Fruit fly (Drosophila melanogaster) Kc167 (cell line): ENCODE results near the gene CG4666.

Experiments
- Myc ChIP-seq: fragments of >200 bp; optimal IDR thresholded peaks from 2 replicates; lab custom pipeline; 2017; ENCODE audit warnings: missing external identifiers
- Sin3A ChIP-seq: fragments of >200 bp; optimal IDR thresholded peaks from 2 replicates; lab custom pipeline; 2018; ENCODE audit warnings: missing external identifiers
- h ChIP-seq: fragments of >200 bp; optimal IDR thresholded peaks from 3 replicates; lab custom pipeline; 2018; ENCODE audit warnings: missing external identifiers
- insv ChIP-seq: fragments of >200 bp; optimal IDR thresholded peaks from 3 replicates; lab custom pipeline; 2018; ENCODE audit warnings: missing external identifiers
- psq ChIP-seq: fragments of >200 bp; optimal IDR thresholded peaks from 2 replicates; lab custom pipeline; 2017; ENCODE audit warnings: missing external identifiers
- ttk ChIP-seq: sonication (Bioruptor generic); optimal IDR thresholded peaks from 2 replicates; lab custom pipeline; 2017; ENCODE audit warnings: missing external identifiers

Gene CG4666

dm6 chrX:6039431-6040016 is 38.1 kb downstream of the CG4666 start, which contains the start of gene CG5937:
CG5937 (plus strand) TSS chrX:6040005.
- no peak for TF ChIP-seq h
- no peak for TF ChIP-seq insv (lab: Kevin White, UChicago)
- no peak for TF ChIP-seq psq (lab: Kevin White, UChicago)
- TF ChIP-seq ttk (lab: Kevin White, UChicago): no peak
- no peak for TF ChIP-seq Myc (lab: Kevin White, UChicago)
- TF ChIP-seq Sin3A (lab: Kevin White, UChicago): no peak

dm6 chrX:6037180-6037946 is 40.2 kb downstream of the CG4666 start, which contains the start of the genes rux and MCTS1:
rux (minus strand) TSS chrX:6037800.
MCTS1 (plus strand) TSS chrX:6037892.
- TF ChIP-seq Myc (lab: Kevin White, UChicago): no peak

dm6 chrX:6035359-6035758 is 42.2 kb downstream of the CG4666 start:
- TF ChIP-seq ttk (lab: Kevin White, UChicago) (no peak), psq (lab: Kevin White, UChicago) (no peak), Sin3A (lab: Kevin White, UChicago) (no peak), h (no peak), insv (lab: Kevin White, UChicago) (no peak), Myc (lab: Kevin White, UChicago) (no peak)

dm6 chrX:6034741-6035140 is 42.8 kb downstream of the CG4666 start:
- TF ChIP-seq psq (lab: Kevin White, UChicago): no peak
- no peak for TF ChIP-seq Myc (lab: Kevin White, UChicago)
- TF ChIP-seq ttk (lab: Kevin White, UChicago): no peak
- TF ChIP-seq Sin3A (lab: Kevin White, UChicago): no peak
- TF ChIP-seq insv (lab: Kevin White, UChicago): no peak
- no peak for TF ChIP-seq h

- no peak for TF ChIP-seq Sin3A (lab: Kevin White, UChicago)
- TF ChIP-seq Myc (lab: Kevin White, UChicago): no peak
- TF ChIP-seq h: no peak
- TF ChIP-seq insv (lab: Kevin White, UChicago): no peak
- no peak for TF ChIP-seq ttk (lab: Kevin White, UChicago)
- TF ChIP-seq psq (lab: Kevin White, UChicago): no peak
These were observed 44.8 kb downstream of the CG4666 start for dm6 chrX:6032826-6033225.

- TF ChIP-seq Sin3A (lab: Kevin White, UChicago): no peak
- no peak for TF ChIP-seq h
- no peak for TF ChIP-seq insv (lab: Kevin White, UChicago)
- TF ChIP-seq Myc (lab: Kevin White, UChicago): no peak
- no peak for TF ChIP-seq ttk (lab: Kevin White, UChicago)
- TF ChIP-seq psq (lab: Kevin White, UChicago): no peak
These were observed 45.9 kb downstream of the CG4666 start for dm6 chrX:6031692-6032091.

dm6 chrX:6030593-6030992 is 47.0 kb downstream of the CG4666 start:
- TF ChIP-seq ttk (lab: Kevin White, UChicago) (no peak), psq (lab: Kevin White, UChicago) (no peak), insv (lab: Kevin White, UChicago) (no peak), h (no peak), Myc (lab: Kevin White, UChicago) (no peak), Sin3A (lab: Kevin White, UChicago) (no peak)

- TF ChIP-seq psq (lab: Kevin White, UChicago) (no peak), Sin3A (lab: Kevin White, UChicago) (no peak), ttk (lab: Kevin White, UChicago) (no peak), h (no peak), Myc (lab: Kevin White, UChicago) (no peak), insv (lab: Kevin White, UChicago) (no peak)
These were observed 47.6 kb downstream of the CG4666 start for dm6 chrX:6030010-6030409.

dm6 chrX:6029015-6029414 is 48.6 kb downstream of the CG4666 start:
- TF ChIP-seq psq (lab: Kevin White, UChicago): no peak
- TF ChIP-seq Myc (lab: Kevin White, UChicago): no peak
- no peak for TF ChIP-seq ttk (lab: Kevin White, UChicago)
- no peak for TF ChIP-seq Sin3A (lab: Kevin White, UChicago)
- TF ChIP-seq h: no peak

- TF ChIP-seq Myc (lab: Kevin White, UChicago) (no peak), ttk (lab: Kevin White, UChicago) (no peak), psq (lab: Kevin White, UChicago) (no peak), h (no peak), insv (lab: Kevin White, UChicago) (no peak), Sin3A (lab: Kevin White, UChicago) (no peak)
These were observed 49.7 kb downstream of the CG4666 start for dm6 chrX:6027846-6028245.
